Fruit fly (Drosophila melanogaster) whole organism, embryonic: ENCODE data around the gene eIF3d1.

Experiments used
- B-H1 ChIP-seq: fragments of 200-800 bp; sonication (Bioruptor generic); IDR thresholded peaks from 3 replicates; pipeline ENCODE4 v1.3.6; 2022; ENCODE audit warnings: missing biosample characterization, missing genetic modification characterization
- Bteb2 ChIP-seq: fragments of 200-800 bp; sonication (Bioruptor generic); optimal IDR thresholded peaks from 2 replicates; lab custom pipeline; 2016; ENCODE audit warnings: missing biosample characterization, missing genetic modification characterization
- CG10959 ChIP-seq: fragments of 200-800 bp; sonication (Bioruptor generic); IDR thresholded peaks from 2 replicates; pipeline ENCODE4 v1.3.6; 2022; ENCODE audit warnings: missing biosample characterization, missing genetic modification characterization
- CG12236 ChIP-seq: fragments of 200-800 bp; sonication (Bioruptor generic); optimal IDR thresholded peaks from 2 replicates; lab custom pipeline; 2016; ENCODE audit warnings: missing biosample characterization, missing genetic modification characterization
- CG12659 ChIP-seq: fragments of 200-800 bp; sonication (Bioruptor generic); optimal IDR thresholded peaks from 3 replicates; lab custom pipeline; 2017; ENCODE audit warnings: mild to moderate bottlenecking, missing biosample characterization, missing genetic modification reagents, missing genetic modification characterization
- CG12769 ChIP-seq: fragments of 200-800 bp; sonication (Bioruptor generic); optimal IDR thresholded peaks from 2 replicates; lab custom pipeline; 2019; ENCODE audit warnings: missing biosample characterization, mild to moderate bottlenecking, missing genetic modification characterization, moderate library complexity
- CG13894 ChIP-seq: fragments of 200-800 bp; sonication (Bioruptor generic); optimal IDR thresholded peaks from 3 replicates; lab custom pipeline; 2018; ENCODE audit warnings: missing biosample characterization, mild to moderate bottlenecking, missing genetic modification characterization, moderate library complexity
- CG14965 ChIP-seq: fragments of 200-800 bp; sonication (Bioruptor generic); optimal IDR thresholded peaks from 2 replicates; lab custom pipeline; 2016; ENCODE audit warnings: missing biosample characterization, missing genetic modification characterization, borderline replicate concordance
- CG18619 ChIP-seq: fragments of 200-800 bp; sonication (Bioruptor generic); optimal IDR thresholded peaks from 3 replicates; lab custom pipeline; 2017; ENCODE audit warnings: missing biosample characterization, mild to moderate bottlenecking, missing genetic modification characterization
- CG18764 ChIP-seq: fragments of 200-800 bp; sonication (Bioruptor generic); optimal IDR thresholded peaks from 3 replicates; lab custom pipeline; 2016; ENCODE audit warnings: missing biosample characterization, missing genetic modification characterization
- CG2120 ChIP-seq: fragments of 200-800 bp; sonication (Bioruptor generic); optimal IDR thresholded peaks from 3 replicates; lab custom pipeline; 2016; ENCODE audit warnings: missing biosample characterization, missing genetic modification characterization
- CG30020 ChIP-seq: fragments of 200-800 bp; optimal IDR thresholded peaks from 2 replicates; lab custom pipeline; 2019; ENCODE audit warnings: missing biosample characterization, mild to moderate bottlenecking, missing genetic modification characterization, moderate library complexity
- CG30431 ChIP-seq: fragments of 200-800 bp; sonication (Bioruptor generic); optimal IDR thresholded peaks from 2 replicates; lab custom pipeline; 2017; ENCODE audit warnings: missing biosample characterization, missing genetic modification characterization
- CG31365 ChIP-seq: fragments of 200-800 bp; sonication (Bioruptor generic); optimal IDR thresholded peaks from 2 replicates; lab custom pipeline; 2018; ENCODE audit warnings: missing biosample characterization, mild to moderate bottlenecking, missing genetic modification characterization
- CG33213 ChIP-seq: fragments of 200-800 bp; sonication (Bioruptor generic); optimal IDR thresholded peaks from 3 replicates; lab custom pipeline; 2016; ENCODE audit warnings: missing biosample characterization, missing genetic modification characterization
- CG3847 ChIP-seq: fragments of 200-800 bp; sonication (Bioruptor generic); IDR thresholded peaks from 2 replicates; pipeline ENCODE4 v1.3.6; 2022; ENCODE audit warnings: missing biosample characterization, missing genetic modification characterization
- CG3995 ChIP-seq: fragments of 200-800 bp; sonication (Bioruptor generic); optimal IDR thresholded peaks from 3 replicates; lab custom pipeline; 2016; ENCODE audit warnings: missing biosample characterization, missing genetic modification characterization
- CG4424 ChIP-seq: fragments of 200-800 bp; sonication (Bioruptor generic); optimal IDR thresholded peaks from 3 replicates; lab custom pipeline; 2016; ENCODE audit warnings: missing biosample characterization, missing genetic modification characterization
- CG6765 ChIP-seq: fragments of 200-800 bp; sonication (Bioruptor generic); optimal IDR thresholded peaks from 3 replicates; lab custom pipeline; 2017; ENCODE audit warnings: missing biosample characterization, mild to moderate bottlenecking, missing genetic modification characterization
- CG7372 ChIP-seq: fragments of 200-800 bp; sonication (Bioruptor generic); IDR thresholded peaks from 2 replicates; pipeline ENCODE4 v1.3.6; 2022; ENCODE audit warnings: missing biosample characterization, missing genetic modification characterization
- CG9215 ChIP-seq: fragments of 200-800 bp; sonication (Bioruptor generic); IDR thresholded peaks from 2 replicates; pipeline ENCODE4 v1.3.6; 2022; ENCODE audit warnings: missing biosample characterization, missing genetic modification characterization
- CkIIα-i1 ChIP-seq: fragments of 200-800 bp; sonication (Bioruptor generic); IDR thresholded peaks from 2 replicates; pipeline ENCODE4 v1.3.6; 2022; ENCODE audit warnings: missing biosample characterization, missing genetic modification characterization
- Dip3 ChIP-seq: fragments of 200-800 bp; sonication (Bioruptor generic); optimal IDR thresholded peaks from 3 replicates; lab custom pipeline; 2016; ENCODE audit warnings: missing biosample characterization, missing genetic modification characterization
- Doc2 ChIP-seq: fragments of 200-800 bp; sonication (Bioruptor generic); IDR thresholded peaks from 2 replicates; pipeline ENCODE4 v1.3.6; 2022; ENCODE audit warnings: missing biosample characterization, missing genetic modification characterization
- E2f2 ChIP-seq: fragments of 200-800 bp; sonication (Bioruptor generic); IDR thresholded peaks from 2 replicates; pipeline ENCODE4 v1.3.6; 2022; ENCODE audit warnings: missing biosample characterization, missing genetic modification characterization
- Gug ChIP-seq: fragments of 200-800 bp; sonication (Bioruptor generic); IDR thresholded peaks from 4 replicates; pipeline ENCODE4 v1.3.6; 2022; ENCODE audit warnings: missing biosample characterization, missing genetic modification characterization
- MBD-R2 ChIP-seq: fragments of 200-800 bp; sonication (Bioruptor generic); IDR thresholded peaks from 2 replicates; pipeline ENCODE4 v1.3.6; 2022; ENCODE audit warnings: missing biosample characterization, missing genetic modification characterization
- MESR4 ChIP-seq: fragments of 200-800 bp; sonication (Bioruptor generic); optimal IDR thresholded peaks from 2 replicates; lab custom pipeline; 2018; ENCODE audit warnings: missing biosample characterization, mild to moderate bottlenecking, missing genetic modification characterization, moderate library complexity
- NC2β ChIP-seq: fragments of 200-800 bp; sonication (Bioruptor generic); optimal IDR thresholded peaks from 2 replicates; lab custom pipeline; 2016; ENCODE audit warnings: missing biosample characterization, missing genetic modification characterization
- NFAT ChIP-seq: fragments of 200-800 bp; sonication (Bioruptor generic); IDR thresholded peaks from 2 replicates; pipeline ENCODE4 v1.3.6; 2022; ENCODE audit warnings: missing biosample characterization, missing genetic modification characterization
- Neu2 ChIP-seq: fragments of 200-800 bp; sonication (Bioruptor generic); optimal IDR thresholded peaks from 3 replicates; lab custom pipeline; 2016; ENCODE audit warnings: missing biosample characterization, missing genetic modification characterization, borderline replicate concordance
- Rfx ChIP-seq: fragments of 200-800 bp; sonication (Bioruptor generic); IDR thresholded peaks from 2 replicates; pipeline ENCODE4 v1.3.6; 2022; ENCODE audit warnings: missing biosample characterization, missing genetic modification characterization
- Sry-β ChIP-seq: fragments of 200-800 bp; sonication (Bioruptor generic); optimal IDR thresholded peaks from 2 replicates; lab custom pipeline; 2018; ENCODE audit warnings: missing biosample characterization, mild to moderate bottlenecking, missing genetic modification characterization, moderate library complexity
- bigmax ChIP-seq: fragments of 200-800 bp; sonication (Bioruptor generic); optimal IDR thresholded peaks from 2 replicates; lab custom pipeline; 2018; ENCODE audit warnings: missing biosample characterization, mild to moderate bottlenecking, missing genetic modification characterization
- cas ChIP-seq: fragments of 200-800 bp; sonication (Bioruptor generic); IDR thresholded peaks from 2 replicates; pipeline ENCODE4 v1.3.6; 2022; ENCODE audit warnings: missing biosample characterization, missing genetic modification characterization
- chm ChIP-seq: fragments of 200-800 bp; sonication (Bioruptor generic); IDR thresholded peaks from 2 replicates; pipeline ENCODE4 v1.3.6; 2022; ENCODE audit warnings: missing biosample characterization, missing genetic modification characterization
- ems ChIP-seq: fragments of 200-800 bp; sonication (Bioruptor generic); optimal IDR thresholded peaks from 3 replicates; lab custom pipeline; 2016; ENCODE audit warnings: missing biosample characterization, missing genetic modification characterization
- fd64A ChIP-seq: fragments of 200-800 bp; sonication (Bioruptor generic); optimal IDR thresholded peaks from 3 replicates; lab custom pipeline; 2018; ENCODE audit warnings: missing biosample characterization, mild to moderate bottlenecking, missing genetic modification characterization
- fru ChIP-seq: fragments of >200 bp; optimal IDR thresholded peaks from 2 replicates; lab custom pipeline; 2017
- gt ChIP-seq: fragments of 200-800 bp; sonication (Bioruptor generic); IDR thresholded peaks from 2 replicates; pipeline ENCODE4 v1.3.6; 2022; ENCODE audit warnings: missing biosample characterization, missing genetic modification characterization
- knrl ChIP-seq: fragments of 200-800 bp; sonication (Bioruptor generic); IDR thresholded peaks from 3 replicates; pipeline ENCODE4 v1.3.6; 2022; ENCODE audit warnings: missing biosample characterization, missing genetic modification characterization; ENCODE audit not compliant: partially characterized antibody
- nerfin-2 ChIP-seq: fragments of 200-800 bp; sonication (Bioruptor generic); IDR thresholded peaks from 2 replicates; pipeline ENCODE4 v1.3.6; 2022; ENCODE audit warnings: missing biosample characterization, missing genetic modification characterization; ENCODE audit not compliant: partially characterized antibody
- nmo ChIP-seq: fragments of 200-800 bp; sonication (Bioruptor generic); optimal IDR thresholded peaks from 2 replicates; lab custom pipeline; 2018; ENCODE audit warnings: missing biosample characterization, mild to moderate bottlenecking, missing genetic modification characterization, moderate library complexity
- onecut ChIP-seq: fragments of 200-800 bp; sonication (Bioruptor generic); IDR thresholded peaks from 2 replicates; pipeline ENCODE4 v1.3.6; 2022; ENCODE audit warnings: missing biosample characterization, missing genetic modification characterization
- pfk ChIP-seq: fragments of 200-800 bp; sonication (Bioruptor generic); optimal IDR thresholded peaks from 2 replicates; lab custom pipeline; 2018; ENCODE audit warnings: missing biosample characterization, mild to moderate bottlenecking, missing genetic modification characterization, moderate library complexity
- stwl ChIP-seq: fragments of 200-800 bp; sonication (Bioruptor generic); optimal IDR thresholded peaks from 3 replicates; lab custom pipeline; 2018; ENCODE audit warnings: missing biosample characterization, mild to moderate bottlenecking, missing genetic modification characterization, moderate library complexity
- tin ChIP-seq: fragments of 200-800 bp; sonication (Bioruptor generic); optimal IDR thresholded peaks from 3 replicates; lab custom pipeline; 2016; ENCODE audit warnings: missing biosample characterization, missing genetic modification characterization
- trem ChIP-seq: fragments of 200-800 bp; optimal IDR thresholded peaks from 3 replicates; lab custom pipeline; 2019; ENCODE audit warnings: missing biosample characterization, mild to moderate bottlenecking, missing genetic modification characterization, moderate library complexity
- vnd ChIP-seq: fragments of 200-800 bp; sonication (Bioruptor generic); IDR thresholded peaks from 3 replicates; pipeline ENCODE4 v1.3.6; 2022; ENCODE audit warnings: missing biosample characterization, missing genetic modification characterization; ENCODE audit not compliant: partially characterized antibody
- zen2 ChIP-seq: fragments of 200-800 bp; sonication (Bioruptor generic); IDR thresholded peaks from 3 replicates; pipeline ENCODE4 v1.3.6; 2022; ENCODE audit warnings: missing biosample characterization, missing genetic modification characterization; ENCODE audit not compliant: partially characterized antibody

eIF3d1 gene

dm6 chr3R:23678349-23679193 is 1.3 kb upstream of the eIF3d1 start, which contains the start of gene GILT2 (continued):
- TF ChIP-seq cas (GFP tag; lab: Robert Waterston, UW) (peak; percentile 78), pfk (GFP tag; lab: Kevin White, UChicago) (no peak), CG13894 (peak; percentile 88), fru (lab: Kevin White, UChicago) (no peak), CG3847 (GFP tag; lab: Robert Waterston, UW) (peak; percentile 92), CG18764 (GFP tag; lab: Kevin White, UChicago) (peak; percentile 81), NFAT (peak; percentile 79), vnd (GFP tag; lab: Robert Waterston, UW) (no peak), Rfx (GFP tag; lab: Robert Waterston, UW) (peak; percentile 94), CG14965 (GFP tag; lab: Kevin White, UChicago) (no peak), Gug (GFP tag; lab: Robert Waterston, UW) (peak; percentile 81), CG7372 (peak; percentile 80), trem (tag; lab: Kevin White, UChicago) (peak; percentile 73), onecut (peak; percentile 88), gt (GFP tag; lab: Robert Waterston, UW) (peak; percentile 76), Doc2 (GFP tag; lab: Robert Waterston, UW) (no peak), CG12659 (GFP tag; lab: Kevin White, UChicago) (peak; percentile 94), CG10959 (peak; percentile 89), CG4424 (peak; percentile 92), CkIIα-i1 (peak; percentile 45; the same call in 1 of the 2 replicates), CG12769 (tag; lab: Kevin White, UChicago) (no peak), bigmax (GFP tag; lab: Kevin White, UChicago) (no peak), MBD-R2 (GFP tag; lab: Robert Waterston, UW) (peak; percentile 74), Neu2 (no peak), ems (GFP tag; lab: Kevin White, UChicago) (peak; percentile 45), Sry-β (GFP tag; lab: Kevin White, UChicago) (peak; percentile 9), Dip3 (GFP tag; lab: Kevin White, UChicago) (peak; percentile 26), zen2 (no peak), knrl (GFP tag; lab: Robert Waterston, UW) (no peak), CG9215 (GFP tag; lab: Robert Waterston, UW) (peak; percentile 83), CG30020 (tag; lab: Kevin White, UChicago) (peak; percentile 62), fd64A (GFP tag; lab: Kevin White, UChicago) (peak; percentile 76), tin (GFP tag; lab: Kevin White, UChicago) (peak; percentile 89), NC2β (GFP tag; lab: Kevin White, UChicago) (peak; percentile 9), CG12236 (GFP tag; lab: Kevin White, UChicago) (no peak), chm (GFP tag; lab: Robert Waterston, UW) (peak; percentile 83), CG2120 (GFP tag; lab: Kevin White, UChicago) (peak; percentile 89), nmo (peak; percentile 95), B-H1 (GFP tag; lab: Robert Waterston, UW) (peak; percentile 78), CG30431 (peak; percentile 85), MESR4 (GFP tag; lab: Kevin White, UChicago) (peak; percentile 12), CG3995 (peak; percentile 42), CG18619 (GFP tag; lab: Kevin White, UChicago) (peak; percentile 89), Bteb2 (GFP tag; lab: Kevin White, UChicago) (peak; percentile 44), CG31365 (peak; percentile 33), CG6765 (peak; percentile 88), E2f2 (GFP tag; lab: Robert Waterston, UW) (peak; percentile 78), stwl (tag; lab: Kevin White, UChicago) (peak; percentile 18), CG33213 (GFP tag; lab: Kevin White, UChicago) (peak; percentile 51), nerfin-2 (GFP tag; lab: Robert Waterston, UW) (no peak)
